Worm (Caenorhabditis elegans): ENCODE measurements around the gene str-7.

- TF ChIP-seq alr-1 (tag; optimal IDR thresholded peaks at IDR 0.05; ENCODE audit: borderline replicate concordance) (no peak), nhr-77 (tag; optimal IDR thresholded peaks at IDR 0.05) (no peak), ceh-8 (GFP tag; optimal IDR thresholded peaks at IDR 0.05) (no peak)
Observed at ce11 chrV:16121451-16121850, 22.1 kb upstream of the str-7 start.
